Fruit fly (Drosophila melanogaster): ENCODE results near the gene Patr-1.
A peak's percentile ranks its signal among the peaks of the same experiment; 100 is the strongest.

Patr-1 gene

DNA sequence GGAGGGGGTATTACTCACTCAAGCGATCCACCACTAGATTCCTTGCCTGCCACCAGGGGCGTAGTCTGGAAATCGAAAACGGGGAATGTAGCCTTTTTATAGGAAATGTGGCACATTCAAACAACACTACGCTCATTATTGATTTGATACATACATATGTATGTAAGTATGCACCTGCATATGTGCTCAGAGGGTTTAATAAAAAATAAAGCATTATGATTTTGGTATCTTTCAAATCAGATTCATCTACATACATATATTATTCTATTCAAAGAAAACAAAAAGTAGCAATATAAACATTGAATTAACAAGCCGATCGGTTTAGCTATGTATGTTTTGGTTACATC, 13.5 kb downstream of the Patr-1 start:
- TF ChIP-seq tj (GFP tag; optimal IDR thresholded peaks at IDR 0.05) (no peak), kay (GFP tag; ENCODE audit: borderline replicate concordance) (no peak), Crg-1 (GFP tag; optimal IDR thresholded peaks at IDR 0.05) (no peak), Mnt (GFP tag; optimal IDR thresholded peaks at IDR 0.05) (no peak), CG33017 (tag; optimal IDR thresholded peaks at IDR 0.05) (no peak), CG14711 (tag; optimal IDR thresholded peaks at IDR 0.05) (no peak), CG7045 (GFP tag; optimal IDR thresholded peaks at IDR 0.05) (no peak), pad (GFP tag; optimal IDR thresholded peaks at IDR 0.05) (no peak), CG12768 (GFP tag; optimal IDR thresholded peaks at IDR 0.05) (no peak), ovo (GFP tag; optimal IDR thresholded peaks at IDR 0.05) (no peak), CG1620 (GFP tag; optimal IDR thresholded peaks at IDR 0.05) (no peak), cic (GFP tag; optimal IDR thresholded peaks at IDR 0.05) (no peak), Hr96 (GFP tag; optimal IDR thresholded peaks at IDR 0.05) (no peak), CG11617 (GFP tag; optimal IDR thresholded peaks at IDR 0.05) (no peak), toe (GFP tag; optimal IDR thresholded peaks at IDR 0.05) (no peak), cnc (optimal IDR thresholded peaks at IDR 0.05) (no peak)

DNA sequence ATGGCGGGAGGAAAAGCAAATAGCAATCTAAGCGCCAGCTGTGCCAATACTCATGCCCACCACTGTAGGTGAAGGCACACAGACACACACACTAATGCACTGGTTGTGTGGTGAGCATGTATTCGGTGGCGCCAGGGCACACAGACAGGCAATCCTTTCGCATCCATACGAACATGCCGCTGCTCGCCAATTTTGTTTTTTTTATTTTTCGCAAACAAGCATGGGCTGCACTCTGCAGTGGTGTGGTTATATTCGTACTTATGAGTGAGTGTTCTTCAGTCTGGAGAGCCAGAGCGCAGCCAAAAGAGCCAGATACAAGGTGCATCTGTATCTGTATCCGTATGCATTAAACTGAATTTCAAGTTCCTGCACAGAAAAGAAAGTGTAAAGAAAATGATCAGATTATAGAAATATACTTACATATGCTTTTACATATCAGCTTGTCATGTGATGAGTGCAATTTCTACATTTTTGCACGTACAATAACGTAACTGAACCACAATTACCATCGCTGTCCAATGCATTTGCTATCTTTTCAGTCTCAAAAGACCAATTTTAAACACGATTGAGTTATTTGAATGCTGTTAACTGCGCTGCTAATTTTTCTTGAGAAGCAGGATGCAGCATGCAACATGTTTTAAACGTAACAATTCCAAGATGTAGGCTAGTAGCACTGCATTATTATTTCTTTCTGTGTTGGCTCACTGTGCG, 15.9 kb downstream of the Patr-1 start:
- TF ChIP-seq ovo (GFP tag; optimal IDR thresholded peaks at IDR 0.05) (no peak), CG5204 (GFP tag; optimal IDR thresholded peaks at IDR 0.05) (peak; percentile 52), kay (GFP tag; ENCODE audit: borderline replicate concordance) (no peak), toe (GFP tag; optimal IDR thresholded peaks at IDR 0.05) (peak; percentile 33), CG12768 (GFP tag; optimal IDR thresholded peaks at IDR 0.05) (peak; percentile 57), CG33017 (tag; optimal IDR thresholded peaks at IDR 0.05) (peak; percentile 4), cnc (optimal IDR thresholded peaks at IDR 0.05) (no peak), Hr96 (GFP tag; optimal IDR thresholded peaks at IDR 0.05) (no peak), Crg-1 (GFP tag; optimal IDR thresholded peaks at IDR 0.05) (peak; percentile 28), CG11617 (GFP tag; optimal IDR thresholded peaks at IDR 0.05) (peak; percentile 56), CG7101 (tag; optimal IDR thresholded peaks at IDR 0.05) (peak; percentile 34), tj (GFP tag; optimal IDR thresholded peaks at IDR 0.05) (peak; percentile 68), bab1 (GFP tag; optimal IDR thresholded peaks at IDR 0.05) (no peak), pad (GFP tag; optimal IDR thresholded peaks at IDR 0.05) (peak; percentile 1), CG7045 (GFP tag; optimal IDR thresholded peaks at IDR 0.05) (no peak), CG1620 (GFP tag; optimal IDR thresholded peaks at IDR 0.05) (no peak), cic (GFP tag; optimal IDR thresholded peaks at IDR 0.05) (peak; percentile 58), CG14711 (tag; optimal IDR thresholded peaks at IDR 0.05) (no peak), Mnt (GFP tag; optimal IDR thresholded peaks at IDR 0.05) (peak; percentile 78)

DNA sequence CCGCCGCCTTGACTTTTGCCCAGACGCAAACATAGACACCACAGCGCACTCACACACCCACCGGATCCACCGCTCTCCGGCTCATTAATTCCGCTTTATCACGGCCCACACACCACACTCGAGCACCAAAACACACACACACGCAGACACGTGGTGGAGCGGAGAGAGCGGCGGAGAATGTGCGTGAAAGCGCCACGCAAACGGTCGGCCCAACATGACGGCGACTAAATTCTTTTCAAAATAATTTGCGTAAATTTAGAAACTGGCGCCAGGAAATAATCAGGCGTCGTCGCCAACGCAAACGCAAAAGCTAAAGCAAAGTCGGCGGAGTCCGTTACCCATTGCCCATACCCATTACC, 16.4 kb downstream of the Patr-1 start:
- peak; percentile 4 to 56 for TF ChIP-seq cnc (optimal IDR thresholded peaks at IDR 0.05)
- TF ChIP-seq Mnt (GFP tag; optimal IDR thresholded peaks at IDR 0.05), result peak; percentile 69
- TF ChIP-seq Hr96 (GFP tag; optimal IDR thresholded peaks at IDR 0.05), result no peak
- no peak for TF ChIP-seq Clk (GFP tag; optimal IDR thresholded peaks at IDR 0.05)
- no peak for TF ChIP-seq CG14711 (tag; optimal IDR thresholded peaks at IDR 0.05)
- TF ChIP-seq CG7045 (GFP tag; optimal IDR thresholded peaks at IDR 0.05), result no peak
- TF ChIP-seq toe (GFP tag; optimal IDR thresholded peaks at IDR 0.05), result no peak

DNA sequence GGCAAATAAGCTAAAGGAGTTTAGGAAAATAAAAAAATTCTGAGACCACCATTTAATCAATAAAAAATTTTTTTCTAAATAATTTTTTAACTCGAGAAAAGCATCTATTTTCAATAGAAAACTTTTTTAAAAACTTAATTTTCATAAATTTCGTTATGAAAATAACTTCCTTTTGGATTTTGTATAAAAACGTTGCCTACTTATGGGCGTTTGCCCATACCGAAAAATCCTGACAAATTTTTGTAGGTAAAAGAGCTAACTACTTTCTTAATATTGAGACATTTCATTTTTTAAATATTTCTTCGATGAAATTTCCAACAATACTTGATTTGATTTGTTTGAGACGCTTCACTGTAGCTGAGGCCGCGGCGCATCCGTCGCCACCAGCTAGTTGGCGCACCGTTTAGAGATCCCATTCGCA, 16.9 kb downstream of the Patr-1 start:
- TF ChIP-seq bab1 (GFP tag; optimal IDR thresholded peaks at IDR 0.05), result no peak
- TF ChIP-seq cic (GFP tag; optimal IDR thresholded peaks at IDR 0.05), result no peak
- peak; percentile 68 for TF ChIP-seq kay (GFP tag; ENCODE audit: borderline replicate concordance)
- no peak for TF ChIP-seq Crg-1 (GFP tag; optimal IDR thresholded peaks at IDR 0.05)
- peak; percentile 74 for TF ChIP-seq CG5204 (GFP tag; optimal IDR thresholded peaks at IDR 0.05)
- TF ChIP-seq CG7101 (tag; optimal IDR thresholded peaks at IDR 0.05), result peak; percentile 25
- no peak for TF ChIP-seq tj (GFP tag; optimal IDR thresholded peaks at IDR 0.05)
- no peak for TF ChIP-seq CG1620 (GFP tag; optimal IDR thresholded peaks at IDR 0.05)
- peak; percentile 46 for TF ChIP-seq CG7045 (GFP tag; optimal IDR thresholded peaks at IDR 0.05)
- TF ChIP-seq ovo (GFP tag; optimal IDR thresholded peaks at IDR 0.05), result no peak
- TF ChIP-seq CG12768 (GFP tag; optimal IDR thresholded peaks at IDR 0.05), result no peak
- no peak for TF ChIP-seq Mnt (GFP tag; optimal IDR thresholded peaks at IDR 0.05)
- no peak for TF ChIP-seq CG14711 (tag; optimal IDR thresholded peaks at IDR 0.05)
- no peak for TF ChIP-seq pad (GFP tag; optimal IDR thresholded peaks at IDR 0.05)
- peak; percentile 12 for TF ChIP-seq toe (GFP tag; optimal IDR thresholded peaks at IDR 0.05)
- no peak for TF ChIP-seq cnc (optimal IDR thresholded peaks at IDR 0.05)
- no peak for TF ChIP-seq CG33017 (tag; optimal IDR thresholded peaks at IDR 0.05)
- TF ChIP-seq Hr96 (GFP tag; optimal IDR thresholded peaks at IDR 0.05), result peak; percentile 42
- TF ChIP-seq Clk (GFP tag; optimal IDR thresholded peaks at IDR 0.05), result no peak
- peak; percentile 51 for TF ChIP-seq CG11617 (GFP tag; optimal IDR thresholded peaks at IDR 0.05)

DNA sequence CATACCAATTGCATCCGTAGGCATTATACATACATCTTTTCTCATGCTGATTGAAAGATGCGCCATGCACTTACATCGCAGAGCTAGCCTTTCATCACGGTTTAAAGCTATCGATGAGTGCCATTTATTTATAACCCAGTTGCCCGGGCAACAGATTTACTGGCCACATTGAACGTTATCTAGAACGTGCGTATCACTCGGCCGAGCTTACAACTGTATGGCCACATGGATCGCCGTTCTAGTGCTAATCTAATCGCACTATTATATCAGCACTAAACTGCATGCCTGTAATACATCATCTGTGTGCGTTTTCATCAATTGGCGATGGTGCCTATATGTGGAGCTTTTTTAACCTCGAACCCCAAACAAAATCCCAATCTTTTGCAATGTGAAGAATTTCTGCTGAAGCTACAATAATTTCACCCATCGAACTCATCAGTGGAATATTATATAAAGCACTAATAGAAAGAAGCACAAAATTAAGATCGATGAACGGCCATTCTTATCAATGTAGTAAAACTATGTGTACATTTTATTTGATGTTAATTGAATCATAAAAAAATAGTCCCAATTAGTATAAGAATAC, 17.5 kb downstream of the Patr-1 start:
- TF ChIP-seq CG7045 (GFP tag; optimal IDR thresholded peaks at IDR 0.05) (no peak), Mnt (GFP tag; optimal IDR thresholded peaks at IDR 0.05) (peak; percentile 64), tj (GFP tag; optimal IDR thresholded peaks at IDR 0.05) (no peak), cic (GFP tag; optimal IDR thresholded peaks at IDR 0.05) (peak; percentile 85)

DNA sequence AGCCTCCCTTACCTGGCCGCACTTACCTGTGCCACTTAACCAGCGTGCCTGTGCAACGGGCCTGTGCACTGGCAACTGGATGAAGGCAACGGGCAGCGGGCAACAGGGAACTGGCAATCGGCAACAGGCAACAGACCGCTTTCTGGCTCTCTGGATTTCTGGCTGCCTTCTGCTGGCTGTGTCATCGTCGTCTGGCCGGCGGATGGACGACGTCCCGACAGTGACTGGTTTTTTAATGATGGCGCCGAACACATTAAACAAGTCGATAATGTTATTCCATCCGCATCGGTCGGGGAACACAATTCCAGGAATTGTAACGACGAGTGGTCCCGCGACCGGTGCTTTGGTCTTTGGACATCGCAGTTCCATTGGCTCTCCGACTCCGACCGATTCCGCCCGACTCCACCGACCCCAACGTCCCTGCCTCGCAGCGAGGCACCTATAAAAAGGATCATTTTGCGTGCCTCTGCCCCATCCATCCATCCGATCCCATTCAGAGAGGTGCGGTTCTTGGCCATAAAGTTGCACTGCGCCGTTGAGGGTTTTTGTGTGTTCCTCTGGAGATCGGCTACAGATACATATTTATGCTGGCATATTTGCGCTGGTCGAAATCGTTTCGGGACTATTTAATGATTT, 18.5 kb downstream of the Patr-1 start:
- no peak for TF ChIP-seq Clk (GFP tag; optimal IDR thresholded peaks at IDR 0.05)
- no peak for TF ChIP-seq CG14711 (tag; optimal IDR thresholded peaks at IDR 0.05)
- TF ChIP-seq CG12768 (GFP tag; optimal IDR thresholded peaks at IDR 0.05), result no peak
- TF ChIP-seq Crg-1 (GFP tag; optimal IDR thresholded peaks at IDR 0.05), result no peak
- no peak for TF ChIP-seq tj (GFP tag; optimal IDR thresholded peaks at IDR 0.05)
- no peak for TF ChIP-seq CG11617 (GFP tag; optimal IDR thresholded peaks at IDR 0.05)
- TF ChIP-seq Hr96 (GFP tag; optimal IDR thresholded peaks at IDR 0.05), result no peak
- no peak for TF ChIP-seq toe (GFP tag; optimal IDR thresholded peaks at IDR 0.05)
- TF ChIP-seq CG7045 (GFP tag; optimal IDR thresholded peaks at IDR 0.05), result no peak
- TF ChIP-seq CG33017 (tag; optimal IDR thresholded peaks at IDR 0.05), result no peak
- no peak for TF ChIP-seq cic (GFP tag; optimal IDR thresholded peaks at IDR 0.05)
- TF ChIP-seq CG7101 (tag; optimal IDR thresholded peaks at IDR 0.05), result no peak
- no peak for TF ChIP-seq Mnt (GFP tag; optimal IDR thresholded peaks at IDR 0.05)

Data from whole organism, adult.